Worm (Caenorhabditis elegans): Measurements from ENCODE around the gene Y51A2B.9.

The Y51A2B.9 gene

ce11 chrV:18424471-18424870, 28.9 kb upstream of the Y51A2B.9 start, which contains the start of gene ZK262.4:
TSS of gene ZK262.4 (minus strand) at chrV:18424571.
- TF ChIP-seq ceh-45 (GFP tag; IDR thresholded peaks at IDR 0.05) (no peak), nfya-1 (tag; optimal IDR thresholded peaks at IDR 0.05) (no peak), madf-2 (tag; optimal IDR thresholded peaks at IDR 0.05) (no peak), elt-2 (tag; optimal IDR thresholded peaks at IDR 0.05) (no peak), ceh-31 (tag; optimal IDR thresholded peaks at IDR 0.05) (no peak), ceh-34 (tag; optimal IDR thresholded peaks at IDR 0.05) (no peak), hlh-6 (tag; optimal IDR thresholded peaks at IDR 0.05) (no peak), C08G9.2 (tag; optimal IDR thresholded peaks at IDR 0.05) (no peak), ceh-30 (tag; optimal IDR thresholded peaks at IDR 0.05) (no peak), tbx-7 (tag; optimal IDR thresholded peaks at IDR 0.05) (no peak), ztf-16 (tag; optimal IDR thresholded peaks at IDR 0.05) (no peak), nhr-232 (tag; optimal IDR thresholded peaks at IDR 0.05) (no peak), dve-1 (tag; optimal IDR thresholded peaks at IDR 0.05) (no peak)

DNA sequence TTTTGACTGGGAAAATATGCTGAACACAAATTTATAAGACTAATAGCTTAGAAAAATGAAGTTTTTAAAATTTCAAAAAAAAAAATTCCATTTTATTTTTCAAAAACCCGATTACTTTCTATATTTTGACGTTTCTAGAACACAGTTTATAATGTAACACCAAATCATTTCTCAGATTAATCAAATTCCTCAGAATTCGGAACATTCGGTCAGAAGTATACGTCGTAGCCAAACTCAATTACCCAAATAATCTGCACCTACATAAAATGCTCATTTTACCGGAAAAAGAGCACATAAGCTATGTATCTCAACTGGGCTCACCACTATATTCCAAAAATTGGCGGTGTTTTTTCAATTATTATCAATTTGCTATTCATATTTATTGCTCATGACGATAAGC, 25.2 kb upstream of the Y51A2B.9 start, which contains the start of gene srj-26:
Gene srj-26 (plus strand): TSS at position 301 of the 400 bp plus-strand sequence.
- TF ChIP-seq ceh-34 (tag; optimal IDR thresholded peaks at IDR 0.05) (no peak), ahr-1 (tag; optimal IDR thresholded peaks at IDR 0.05) (no peak), ceh-6 (GFP tag; optimal IDR thresholded peaks at IDR 0.05) (no peak), sox-4 (tag; optimal IDR thresholded peaks at IDR 0.05) (no peak), syd-9 (tag; optimal IDR thresholded peaks at IDR 0.05) (no peak), hlh-30 (tag; optimal IDR thresholded peaks at IDR 0.05; ENCODE audit: insufficient read depth) (no peak), hlh-13 (GFP tag; optimal IDR thresholded peaks at IDR 0.05) (no peak), nfya-1 (tag; optimal IDR thresholded peaks at IDR 0.05) (no peak), gmeb-2 (tag; optimal IDR thresholded peaks at IDR 0.05) (no peak), npax-4 (tag; optimal IDR thresholded peaks at IDR 0.05) (no peak), hlh-8 (tag; optimal IDR thresholded peaks at IDR 0.05) (no peak), ets-4 (tag; optimal IDR thresholded peaks at IDR 0.05) (no peak), che-1 (tag; optimal IDR thresholded peaks at IDR 0.05) (no peak)

ce11 chrV:18414051-18414450, 18.5 kb upstream of the Y51A2B.9 start, which contains the start of gene txt-8:
TSS of gene txt-8 (plus strand) at chrV:18414351.
- TF ChIP-seq hlh-13 (GFP tag; optimal IDR thresholded peaks at IDR 0.05) = no peak

ce11 chrV:18412887-18413286, 17.3 kb upstream of the Y51A2B.9 start, which contains the start of gene ZK262.2:
TSS of gene ZK262.2 (minus strand) at chrV:18412987.
- no peak for TF ChIP-seq nhr-11 (tag; optimal IDR thresholded peaks at IDR 0.05)
- TF ChIP-seq unc-86 (tag; optimal IDR thresholded peaks at IDR 0.05) = no peak
- no peak for TF ChIP-seq K02D7.2 (tag; optimal IDR thresholded peaks at IDR 0.05)
- TF ChIP-seq tbx-2 (tag; optimal IDR thresholded peaks at IDR 0.05) = no peak
- TF ChIP-seq ref-2 (tag; optimal IDR thresholded peaks at IDR 0.05) = no peak
- TF ChIP-seq tbx-7 (tag; optimal IDR thresholded peaks at IDR 0.05) = no peak
- no peak for TF ChIP-seq ztf-16 (tag; optimal IDR thresholded peaks at IDR 0.05)
- no peak for TF ChIP-seq gmeb-2 (tag; optimal IDR thresholded peaks at IDR 0.05)
- TF ChIP-seq ceh-31 (tag; optimal IDR thresholded peaks at IDR 0.05) = no peak
- TF ChIP-seq ceh-19 (GFP tag; optimal IDR thresholded peaks at IDR 0.05) = no peak
- TF ChIP-seq C08G9.2 (tag; optimal IDR thresholded peaks at IDR 0.05) = no peak
- TF ChIP-seq rnt-1 (tag; optimal IDR thresholded peaks at IDR 0.05) = no peak
- no peak for TF ChIP-seq odd-2 (tag; optimal IDR thresholded peaks at IDR 0.05)

DNA sequence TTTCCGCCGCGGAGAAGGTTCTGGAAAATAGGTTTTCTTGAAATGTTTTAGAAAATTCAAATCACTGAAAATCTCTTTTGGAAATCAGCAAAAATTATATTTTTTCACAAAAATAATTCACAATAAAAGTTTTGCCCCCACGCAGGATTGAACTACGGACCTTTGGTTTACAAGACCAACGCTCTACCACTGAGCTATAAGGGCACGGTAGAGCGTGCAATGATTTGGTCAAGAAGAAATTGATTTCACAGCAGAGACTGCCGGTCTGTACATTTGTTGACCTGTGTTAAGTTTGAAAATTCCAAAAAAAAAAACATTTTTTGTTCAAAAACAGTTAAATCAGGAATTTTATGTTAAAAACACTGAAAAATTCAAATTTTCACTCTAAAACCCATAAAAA, 16.8 kb upstream of the Y51A2B.9 start:
- no peak for TF ChIP-seq lin-11 (tag; optimal IDR thresholded peaks at IDR 0.05)
- TF ChIP-seq ceh-19 (GFP tag; optimal IDR thresholded peaks at IDR 0.05) = no peak
- TF ChIP-seq pha-4 (tag; optimal IDR thresholded peaks at IDR 0.05) = no peak
- no peak for TF ChIP-seq sdc-2 (tag; optimal IDR thresholded peaks at IDR 0.05)
- no peak for TF ChIP-seq hlh-30 (tag; optimal IDR thresholded peaks at IDR 0.05; ENCODE audit: insufficient read depth)
- TF ChIP-seq odd-2 (tag; optimal IDR thresholded peaks at IDR 0.05) = no peak
- TF ChIP-seq nhr-232 (tag; optimal IDR thresholded peaks at IDR 0.05) = no peak

Measured in whole organism, late embryonic.